Worm (Caenorhabditis elegans): ENCODE results near the gene srbc-70.

Gene srbc-70

DNA sequence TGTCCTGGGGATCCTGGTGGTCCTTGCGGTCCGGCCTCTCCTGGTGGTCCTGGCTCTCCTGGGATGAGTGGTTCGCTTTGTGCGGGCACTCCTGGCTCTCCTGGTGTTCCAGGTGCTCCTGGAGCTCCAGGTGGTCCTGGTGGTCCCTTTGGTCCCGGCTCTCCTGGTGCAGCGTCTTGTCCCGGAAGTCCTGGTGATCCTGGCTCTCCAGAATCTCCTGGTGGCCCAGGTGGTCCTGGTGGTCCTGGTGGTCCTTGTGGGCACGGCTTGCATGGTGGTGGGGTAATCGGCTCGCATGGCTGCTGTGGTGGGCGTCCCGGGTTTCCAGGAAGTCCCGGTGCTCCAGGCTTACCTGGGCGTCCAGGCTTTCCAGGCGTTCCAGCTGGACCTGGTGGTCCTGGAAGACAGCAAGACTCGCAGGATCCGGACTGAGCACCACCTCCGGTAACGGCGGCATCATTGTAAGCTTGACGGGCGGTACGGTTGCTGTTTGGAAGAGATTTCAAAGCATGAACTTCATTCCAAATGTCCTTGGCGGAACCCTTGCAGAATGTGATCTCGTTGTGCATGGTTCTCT, 16.1 kb upstream of the srbc-70 start:
- no peak for TF ChIP-seq dao-5 (tag; optimal IDR thresholded peaks at IDR 0.05)
- TF ChIP-seq him-1 (tag; optimal IDR thresholded peaks at IDR 0.05), result no peak
- TF ChIP-seq W03F9.2 (tag; optimal IDR thresholded peaks at IDR 0.05), result no peak

DNA sequence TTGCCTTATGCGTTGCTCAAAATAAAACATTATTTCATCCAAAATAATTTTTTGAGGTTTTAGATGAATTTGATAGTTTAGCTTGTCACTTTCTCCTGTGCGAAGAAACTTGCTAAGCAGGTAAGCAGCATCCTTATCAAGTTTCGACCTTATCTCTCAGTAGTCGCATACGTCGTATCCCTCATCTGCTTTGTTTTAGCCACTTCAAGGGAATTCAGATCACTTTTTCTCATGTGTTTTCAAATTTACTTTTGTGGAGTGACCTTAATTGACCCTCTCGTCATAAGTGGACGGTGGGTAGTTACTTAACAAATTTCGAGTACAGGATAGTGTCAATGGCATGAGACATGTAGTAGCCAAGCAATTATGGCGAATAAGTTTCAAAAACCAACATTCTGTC, 8.9 kb upstream of the srbc-70 start:
- no peak for TF ChIP-seq W03F9.2 (tag; optimal IDR thresholded peaks at IDR 0.05)
- no peak for TF ChIP-seq him-1 (tag; optimal IDR thresholded peaks at IDR 0.05)
- TF ChIP-seq dao-5 (tag; optimal IDR thresholded peaks at IDR 0.05), result no peak

DNA sequence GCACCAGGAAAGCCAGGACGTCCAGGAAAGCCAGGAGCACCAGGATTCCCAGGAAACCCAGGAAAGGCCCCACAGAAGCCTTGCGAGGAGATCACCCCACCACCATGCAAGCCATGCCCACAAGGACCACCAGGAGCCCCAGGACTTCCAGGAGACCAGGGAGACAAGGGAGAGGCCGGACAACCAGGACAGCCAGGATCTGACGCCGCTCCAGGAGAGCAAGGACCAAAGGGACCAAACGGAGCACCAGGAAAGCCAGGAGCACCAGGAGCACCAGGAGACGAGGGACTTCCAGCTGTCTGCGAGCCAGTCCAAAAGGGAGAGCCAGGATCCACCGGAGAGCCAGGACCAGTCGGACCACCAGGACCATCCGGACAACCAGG, 8.2 kb upstream of the srbc-70 start:
- TF ChIP-seq W03F9.2 (tag; optimal IDR thresholded peaks at IDR 0.05) (no peak), dao-5 (tag; optimal IDR thresholded peaks at IDR 0.05) (no peak), him-1 (tag; optimal IDR thresholded peaks at IDR 0.05) (no peak)

DNA sequence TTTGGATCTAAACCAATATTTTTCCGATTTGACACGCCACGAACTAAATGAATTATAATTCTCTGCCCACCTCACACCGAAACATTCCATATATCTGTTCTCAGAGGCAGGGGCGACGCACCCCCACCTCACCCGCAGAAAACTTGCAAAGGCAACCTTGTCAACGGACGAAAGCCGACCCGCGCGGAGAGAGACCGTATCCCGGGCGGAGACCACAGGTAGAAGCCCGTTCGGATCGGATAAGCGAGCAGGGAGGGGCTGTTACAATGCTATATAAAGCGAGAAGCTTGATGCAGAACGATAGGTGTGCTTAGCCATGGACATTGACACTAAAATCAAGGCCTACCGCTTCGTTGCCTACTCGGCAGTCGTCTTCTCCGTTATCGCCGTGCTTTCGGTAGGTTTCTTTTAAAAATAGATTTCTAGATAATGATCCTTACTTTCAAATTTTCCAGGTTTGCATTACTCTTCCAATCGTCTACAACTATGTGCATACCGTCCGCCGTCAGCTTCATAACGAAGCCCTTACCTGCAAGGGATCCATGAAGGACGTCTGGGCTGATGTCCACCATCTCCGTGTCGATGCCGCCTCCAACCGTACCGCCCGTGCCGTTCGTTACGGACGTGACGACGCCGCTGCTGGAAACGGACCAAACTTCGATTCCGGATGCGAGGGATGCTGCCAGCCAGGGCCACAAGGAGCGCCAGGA, 7.7 kb upstream of the srbc-70 start, which contains the start of the genes zipt-2.2 and dpy-13:
zipt-2.2 (minus strand) TSS at position 51 of the 710 bp plus-strand sequence.
dpy-13 (plus strand) TSS at position 300 of the 710 bp plus-strand sequence.
- TF ChIP-seq dao-5 (tag; optimal IDR thresholded peaks at IDR 0.05), result no peak
- TF ChIP-seq W03F9.2 (tag; optimal IDR thresholded peaks at IDR 0.05), result no peak
- no peak for TF ChIP-seq him-1 (tag; optimal IDR thresholded peaks at IDR 0.05)

DNA sequence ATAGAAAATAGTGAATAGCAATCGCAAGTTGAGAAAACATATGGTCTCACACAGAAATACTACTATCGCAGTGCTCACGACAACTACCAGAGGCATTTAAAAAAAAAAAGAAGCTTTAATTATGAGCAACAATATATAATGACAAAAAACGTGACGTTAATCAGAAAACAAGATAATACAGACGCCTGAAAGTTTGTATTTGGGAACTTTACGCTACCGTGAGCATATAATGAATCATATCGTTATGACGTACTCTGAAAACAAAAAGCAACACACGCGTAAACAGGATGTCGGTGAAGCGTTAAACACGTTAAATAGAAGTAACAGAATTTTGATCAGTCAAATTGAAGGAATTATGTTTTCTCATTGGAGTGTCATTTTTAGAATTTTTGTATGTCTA, 2.0 kb downstream of the srbc-70 start, which contains the start of gene srbc-71:
srbc-71 (minus strand) TSS at position 101 of the 400 bp plus-strand sequence.
- no peak for TF ChIP-seq dao-5 (tag; optimal IDR thresholded peaks at IDR 0.05)
- TF ChIP-seq him-1 (tag; optimal IDR thresholded peaks at IDR 0.05), result no peak
- TF ChIP-seq W03F9.2 (tag; optimal IDR thresholded peaks at IDR 0.05), result no peak

DNA sequence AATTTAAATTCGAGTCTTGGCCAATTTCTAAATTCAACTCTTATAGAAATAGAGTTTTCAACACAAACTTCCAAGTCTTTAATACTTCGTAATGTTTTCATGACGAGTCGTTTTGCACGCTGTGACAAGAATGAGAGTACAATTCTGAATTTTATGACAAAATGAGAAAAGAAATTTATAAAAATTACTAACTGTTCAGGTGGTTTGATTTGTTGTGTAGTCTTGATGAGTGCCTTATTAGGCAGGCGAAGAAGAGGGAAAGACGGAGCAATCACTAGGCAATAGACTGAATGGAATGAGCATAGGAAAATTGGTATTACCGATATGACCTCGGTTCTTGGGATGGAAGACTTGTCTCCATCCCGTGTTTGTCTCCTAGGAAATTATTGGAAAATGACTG, 7.8 kb downstream of the srbc-70 start, which contains the start of gene F30B5.11:
F30B5.11 (minus strand) TSS at position 101 of the 400 bp plus-strand sequence.
- TF ChIP-seq him-1 (tag; optimal IDR thresholded peaks at IDR 0.05) (no peak), W03F9.2 (tag; optimal IDR thresholded peaks at IDR 0.05) (no peak), dao-5 (tag; optimal IDR thresholded peaks at IDR 0.05) (no peak)

DNA sequence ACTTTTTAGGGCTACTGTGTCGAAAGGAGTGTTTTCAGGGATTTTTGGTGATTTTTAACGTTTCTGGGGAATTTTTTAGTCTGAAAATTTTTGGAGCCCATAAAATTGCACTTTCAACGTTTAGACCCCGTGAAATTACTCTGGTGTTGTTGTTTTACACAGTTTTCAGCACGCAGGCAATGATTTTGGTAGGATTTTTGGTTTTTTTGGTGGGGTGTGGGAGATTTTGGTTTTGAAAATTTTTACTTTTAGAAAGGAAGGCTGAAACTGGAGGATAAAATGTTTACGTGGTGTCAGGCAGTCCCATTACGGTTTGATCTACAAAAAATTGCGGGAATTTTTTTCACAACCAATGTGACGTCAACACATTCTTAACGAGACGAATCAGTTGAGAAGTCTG, 9.5 kb downstream of the srbc-70 start:
- no peak for TF ChIP-seq W03F9.2 (tag; optimal IDR thresholded peaks at IDR 0.05)

DNA sequence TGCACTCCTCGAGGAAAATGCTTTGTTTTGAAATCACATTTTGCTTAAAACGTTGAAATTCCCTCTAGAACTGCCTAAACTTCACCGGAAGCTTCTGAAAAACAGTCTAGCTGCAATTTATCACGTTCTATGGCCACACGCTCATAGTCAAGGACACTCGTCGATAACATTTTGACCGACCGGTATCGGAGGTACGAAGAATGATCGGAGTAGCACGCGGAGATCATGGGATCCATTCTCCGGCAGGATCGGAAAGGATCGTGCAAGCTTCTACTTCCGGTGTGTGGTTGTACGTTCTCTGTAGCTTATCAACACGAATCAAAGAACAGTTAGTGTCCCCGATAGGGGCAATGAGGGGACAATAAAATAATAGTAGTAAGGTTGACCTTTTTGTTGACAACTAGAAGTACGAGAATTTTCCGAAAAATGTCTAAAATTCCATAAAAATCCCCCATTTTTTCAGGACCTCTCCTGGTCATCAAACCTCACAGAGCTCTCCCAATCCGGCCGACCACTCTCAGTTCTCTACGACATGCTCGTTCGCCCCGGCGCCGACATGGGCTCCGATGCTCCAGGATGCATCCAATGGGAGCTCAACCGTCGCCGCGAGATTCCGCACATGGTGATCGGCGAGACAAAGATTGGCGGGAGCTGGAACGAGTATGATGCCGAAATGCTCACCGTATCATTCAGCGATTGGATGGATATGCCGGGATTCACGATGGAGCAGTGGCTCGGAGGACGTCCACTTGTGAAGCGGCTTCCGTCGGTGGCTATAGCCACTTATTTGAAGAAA, 11.5 kb downstream of the srbc-70 start:
- TF ChIP-seq dao-5 (tag; optimal IDR thresholded peaks at IDR 0.05) (no peak), W03F9.2 (tag; optimal IDR thresholded peaks at IDR 0.05) (no peak), him-1 (tag; optimal IDR thresholded peaks at IDR 0.05) (no peak)

DNA sequence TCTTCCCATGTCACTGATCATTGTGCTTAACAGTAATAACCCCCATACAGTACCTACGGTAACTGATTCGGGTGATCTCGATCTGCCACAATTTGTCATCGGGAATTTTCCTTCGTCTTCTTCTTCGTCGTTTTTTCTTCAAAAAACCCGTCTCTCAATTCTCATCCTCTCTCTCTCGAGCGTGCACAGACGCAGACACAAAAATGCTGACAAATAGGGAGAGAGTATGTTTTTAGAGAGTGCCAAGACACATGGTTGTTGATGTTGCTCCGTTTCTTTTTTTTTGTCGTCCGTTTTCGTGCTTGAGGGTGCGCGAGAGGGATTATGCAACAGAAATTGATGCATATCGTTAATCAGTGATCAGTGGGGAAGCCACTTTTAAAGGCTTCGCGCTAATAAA, 12.5 kb downstream of the srbc-70 start:
- TF ChIP-seq dao-5 (tag; optimal IDR thresholded peaks at IDR 0.05) (no peak), him-1 (tag; optimal IDR thresholded peaks at IDR 0.05) (peak; percentile 20), W03F9.2 (tag; optimal IDR thresholded peaks at IDR 0.05) (no peak)

DNA sequence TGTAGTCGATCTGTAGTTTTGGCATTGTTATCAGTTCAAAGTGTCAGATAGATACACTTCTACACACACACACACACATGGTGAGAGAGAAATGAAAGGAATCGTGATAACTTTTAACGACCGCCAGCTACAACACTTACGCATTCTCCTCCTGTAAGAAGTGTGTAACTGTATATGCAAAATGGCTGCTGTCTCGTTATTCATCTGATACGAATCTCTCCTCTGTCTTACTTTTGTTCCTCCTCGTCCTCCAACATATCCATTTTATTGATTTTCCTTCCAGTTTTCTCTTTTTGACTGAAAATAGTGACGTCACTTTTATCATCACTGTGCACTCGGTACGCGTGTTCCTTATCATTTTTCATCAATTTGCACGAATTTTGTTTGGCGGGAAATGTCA, 15.1 kb downstream of the srbc-70 start:
- TF ChIP-seq dao-5 (tag; optimal IDR thresholded peaks at IDR 0.05), result no peak
- TF ChIP-seq him-1 (tag; optimal IDR thresholded peaks at IDR 0.05), result no peak
- no peak for TF ChIP-seq W03F9.2 (tag; optimal IDR thresholded peaks at IDR 0.05)

DNA sequence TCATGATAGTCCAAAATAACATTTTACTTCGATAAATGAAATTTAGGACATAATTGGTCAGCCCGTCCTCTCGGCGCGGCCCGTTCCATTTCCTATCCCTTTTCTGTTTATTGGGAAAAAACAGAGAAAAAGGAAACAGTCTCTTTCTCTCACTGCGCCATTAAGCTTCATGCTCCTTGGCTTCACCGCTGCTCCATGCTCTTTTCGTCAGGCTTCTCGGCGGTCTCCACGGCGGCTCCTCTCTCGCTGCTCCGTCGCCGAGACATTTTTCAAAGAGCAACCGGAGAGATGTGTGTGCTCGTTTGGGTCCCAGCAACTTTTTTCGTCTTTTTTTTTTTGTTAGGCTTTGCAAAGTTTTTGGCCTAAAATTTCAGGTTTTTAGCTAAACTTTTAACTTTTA, 16.9 kb downstream of the srbc-70 start:
- TF ChIP-seq W03F9.2 (tag; optimal IDR thresholded peaks at IDR 0.05) (no peak), dao-5 (tag; optimal IDR thresholded peaks at IDR 0.05) (no peak), him-1 (tag; optimal IDR thresholded peaks at IDR 0.05) (peak; percentile 27)

DNA sequence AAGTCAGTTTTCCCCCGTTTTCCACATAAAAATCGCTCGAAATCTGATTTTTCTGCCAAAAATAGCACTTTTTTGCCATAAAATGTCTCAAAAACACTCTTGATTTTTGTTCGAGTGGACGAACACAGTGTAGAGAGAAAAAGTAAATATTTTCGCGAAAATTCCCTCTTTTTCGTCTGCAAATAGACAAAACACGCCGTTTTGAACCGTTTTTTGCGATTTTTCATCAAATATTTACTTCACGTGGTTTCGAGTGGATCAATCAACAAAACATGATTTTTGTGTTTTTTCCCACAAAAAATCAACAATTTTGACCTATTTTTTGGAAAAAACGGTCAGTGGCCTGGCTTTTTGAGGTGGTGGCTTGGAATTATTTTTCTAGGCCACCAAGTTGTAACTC, 18.7 kb downstream of the srbc-70 start:
- TF ChIP-seq him-1 (tag; optimal IDR thresholded peaks at IDR 0.05), result no peak
- TF ChIP-seq W03F9.2 (tag; optimal IDR thresholded peaks at IDR 0.05), result no peak
- TF ChIP-seq dao-5 (tag; optimal IDR thresholded peaks at IDR 0.05), result no peak

DNA sequence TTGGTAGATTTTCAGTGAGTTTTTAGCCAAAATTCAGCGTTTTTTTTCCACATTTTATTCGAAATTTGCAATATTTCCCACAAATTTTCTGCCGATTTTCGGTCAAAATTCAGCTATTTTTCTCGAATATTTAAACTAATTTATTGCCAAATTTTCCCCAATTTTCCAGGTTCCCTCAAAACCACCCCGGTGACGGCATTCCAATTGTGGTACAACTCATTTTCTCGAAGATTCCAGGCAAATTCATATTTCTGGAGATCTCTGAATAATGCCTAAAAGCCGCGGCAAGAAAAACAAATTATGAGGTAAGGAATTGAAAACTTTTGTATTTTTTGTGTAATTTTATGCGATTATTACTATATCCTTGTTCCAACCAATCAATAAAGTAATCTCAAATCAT, 20.7 kb downstream of the srbc-70 start, which contains the start of gene osgn-1:
osgn-1 (plus strand) TSS at position 301 of the 400 bp plus-strand sequence.
- TF ChIP-seq him-1 (tag; optimal IDR thresholded peaks at IDR 0.05) (no peak), dao-5 (tag; optimal IDR thresholded peaks at IDR 0.05) (no peak), W03F9.2 (tag; optimal IDR thresholded peaks at IDR 0.05) (no peak)

DNA sequence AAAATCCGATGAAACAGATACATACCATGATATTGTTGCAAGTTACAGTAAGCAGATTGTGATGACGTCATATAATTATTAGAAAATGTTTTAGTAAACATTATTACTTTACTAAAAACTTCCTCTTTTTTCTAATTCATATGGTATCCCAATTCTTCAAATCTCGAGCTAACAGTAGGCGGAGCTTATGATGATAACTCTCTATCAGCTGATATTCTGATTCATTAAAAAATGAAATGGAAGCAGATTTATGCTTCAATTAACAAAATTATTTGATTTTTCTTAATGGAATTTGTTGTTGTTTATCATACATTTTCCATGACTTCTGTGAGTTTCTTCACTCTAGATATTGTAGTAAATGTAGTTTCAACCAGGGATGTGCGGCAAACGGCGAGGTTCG, 23.5 kb downstream of the srbc-70 start, which contains the start of gene pax-2:
pax-2 (minus strand) TSS at position 101 of the 400 bp plus-strand sequence.
- TF ChIP-seq dao-5 (tag; optimal IDR thresholded peaks at IDR 0.05), result no peak
- TF ChIP-seq him-1 (tag; optimal IDR thresholded peaks at IDR 0.05), result no peak
- no peak for TF ChIP-seq W03F9.2 (tag; optimal IDR thresholded peaks at IDR 0.05)
